Worm (Caenorhabditis elegans) whole organism, early embryonic: ENCODE results near the gene tmem-231.

Experiments
- B0310.2 ChIP-seq: sonication (generic microtip); optimal IDR thresholded peaks from 2 replicates; lab custom pipeline; 2016; ENCODE audit warnings: mild to moderate bottlenecking, missing genetic modification characterization, missing compliant biosample characterization
- F13C5.2 ChIP-seq: sonication (generic microtip); optimal IDR thresholded peaks from 2 replicates; lab custom pipeline; 2017; ENCODE audit warnings: mild to moderate bottlenecking, missing genetic modification characterization, inconsistent platforms, missing compliant biosample characterization
- aly-1 ChIP-seq: sonication (generic microtip); optimal IDR thresholded peaks from 2 replicates; lab custom pipeline; 2016; ENCODE audit warnings: missing genetic modification characterization, missing compliant biosample characterization
- ama-1 ChIP-seq: fragments of 150-350 bp; optimal IDR thresholded peaks from 2 replicates; lab custom pipeline; 2014
- ceh-13 ChIP-seq: fragments of 200-800 bp; sonication (Bioruptor generic); optimal IDR thresholded peaks from 2 replicates; lab custom pipeline; 2018; ENCODE audit warnings: mild to moderate bottlenecking, missing genetic modification characterization, missing compliant biosample characterization
- ceh-36 ChIP-seq: sonication (generic microtip); optimal IDR thresholded peaks from 2 replicates; lab custom pipeline; 2016; ENCODE audit warnings: missing genetic modification characterization, inconsistent platforms, missing compliant biosample characterization
- ets-7 ChIP-seq: sonication (generic microtip); optimal IDR thresholded peaks from 2 replicates; lab custom pipeline; 2016; ENCODE audit warnings: missing genotype, missing genetic modification characterization, missing compliant biosample characterization
- flt-1 ChIP-seq: fragments of 200-800 bp; sonication (Bioruptor generic); IDR thresholded peaks from 2 replicates; pipeline ENCODE4 v1.3.6; 2022; ENCODE audit warnings: missing genetic modification characterization, missing compliant biosample characterization
- hmbx-1 ChIP-seq: sonication (generic microtip); optimal IDR thresholded peaks from 2 replicates; lab custom pipeline; 2016; ENCODE audit warnings: mild to moderate bottlenecking, missing genetic modification characterization, missing compliant biosample characterization
- hmg-4 ChIP-seq: fragments of 200-800 bp; sonication (Bioruptor generic); optimal IDR thresholded peaks from 2 replicates; lab custom pipeline; 2018; ENCODE audit warnings: mild to moderate bottlenecking, missing genetic modification characterization, missing compliant biosample characterization
- hnd-1 ChIP-seq: sonication (generic microtip); optimal IDR thresholded peaks from 2 replicates; lab custom pipeline; 2016; ENCODE audit warnings: missing genetic modification characterization, missing compliant biosample characterization
- pes-1 ChIP-seq: fragments of 200-800 bp; sonication (Bioruptor generic); IDR thresholded peaks from 2 replicates; pipeline ENCODE4 v1.3.6; 2022; ENCODE audit warnings: missing genetic modification reagents, missing genetic modification characterization, missing compliant biosample characterization
- scrt-1 ChIP-seq: fragments of 200-800 bp; sonication (Bioruptor generic); IDR thresholded peaks from 2 replicates; pipeline ENCODE4 v1.3.6; 2022; ENCODE audit warnings: missing genetic modification characterization, missing compliant biosample characterization
- sea-1 ChIP-seq: fragments of 200-800 bp; sonication (Bioruptor generic); conservative IDR thresholded peaks from 2 replicates; pipeline ENCODE4 v1.3.6; 2022; ENCODE audit warnings: missing genetic modification characterization, missing compliant biosample characterization
- tbx-11 ChIP-seq: fragments of 200-800 bp; sonication (Bioruptor generic); IDR thresholded peaks from 2 replicates; pipeline ENCODE4 v1.3.6; 2022; ENCODE audit warnings: missing genetic modification characterization, missing compliant biosample characterization
- tbx-37 ChIP-seq: fragments of 200-800 bp; sonication (Bioruptor generic); conservative IDR thresholded peaks from 2 replicates; pipeline ENCODE4 v1.3.6; 2022; ENCODE audit warnings: missing genetic modification reagents, missing genetic modification characterization, missing compliant biosample characterization
- tra-4 ChIP-seq: sonication (generic microtip); optimal IDR thresholded peaks from 2 replicates; lab custom pipeline; 2017; ENCODE audit warnings: missing genetic modification characterization, missing compliant biosample characterization

The tmem-231 gene

ce11 chrIV:8461177-8461576, 34.6 kb downstream of the tmem-231 start:
- TF ChIP-seq hmg-4 (GFP tag; lab: Kevin White, UChicago) (no peak), tbx-37 (GFP tag; lab: Robert Waterston, UW) (no peak), tra-4 (no peak), tbx-11 (GFP tag; lab: Robert Waterston, UW) (no peak), aly-1 (tag; lab: Kevin White, UChicago) (no peak), pes-1 (GFP tag; lab: Robert Waterston, UW) (no peak), flt-1 (GFP tag; lab: Robert Waterston, UW) (no peak), hnd-1 (tag; lab: Kevin White, UChicago) (no peak), B0310.2 (tag; lab: Kevin White, UChicago) (no peak)

- no peak for TF ChIP-seq tbx-37 (GFP tag; lab: Robert Waterston, UW)
- TF ChIP-seq scrt-1, result no peak
- TF ChIP-seq hmg-4 (GFP tag; lab: Kevin White, UChicago), result no peak
- no peak for TF ChIP-seq ets-7 (tag; lab: Kevin White, UChicago)
- TF ChIP-seq flt-1 (GFP tag; lab: Robert Waterston, UW), result no peak
- no peak for TF ChIP-seq B0310.2 (tag; lab: Kevin White, UChicago)
- TF ChIP-seq aly-1 (tag; lab: Kevin White, UChicago), result no peak
- no peak for TF ChIP-seq F13C5.2 (tag; lab: Kevin White, UChicago)
- no peak for TF ChIP-seq hmbx-1 (tag; lab: Kevin White, UChicago)
- no peak for TF ChIP-seq ama-1 (lab: Kevin White, UChicago)
- no peak for TF ChIP-seq ceh-36 (tag; lab: Kevin White, UChicago)
- TF ChIP-seq hnd-1 (tag; lab: Kevin White, UChicago), result no peak
- no peak for TF ChIP-seq ceh-13
Observed at ce11 chrIV:8462376-8462775, 35.8 kb downstream of the tmem-231 start.

- TF ChIP-seq tbx-11 (GFP tag; lab: Robert Waterston, UW) (no peak), aly-1 (tag; lab: Kevin White, UChicago) (no peak), hnd-1 (tag; lab: Kevin White, UChicago) (no peak), flt-1 (GFP tag; lab: Robert Waterston, UW) (no peak), ama-1 (lab: Kevin White, UChicago) (no peak), hmbx-1 (tag; lab: Kevin White, UChicago) (no peak), sea-1 (GFP tag; lab: Robert Waterston, UW) (no peak)
Observed at ce11 chrIV:8463069-8463468, 36.5 kb downstream of the tmem-231 start.

- TF ChIP-seq sea-1 (GFP tag; lab: Robert Waterston, UW) (no peak), flt-1 (GFP tag; lab: Robert Waterston, UW) (no peak), B0310.2 (tag; lab: Kevin White, UChicago) (no peak), ceh-36 (tag; lab: Kevin White, UChicago) (no peak), pes-1 (GFP tag; lab: Robert Waterston, UW) (no peak), tra-4 (no peak), hnd-1 (tag; lab: Kevin White, UChicago) (no peak), ets-7 (tag; lab: Kevin White, UChicago) (no peak), aly-1 (tag; lab: Kevin White, UChicago) (no peak), scrt-1 (no peak), F13C5.2 (tag; lab: Kevin White, UChicago) (no peak), ama-1 (lab: Kevin White, UChicago) (no peak), tbx-37 (GFP tag; lab: Robert Waterston, UW) (no peak), hmbx-1 (tag; lab: Kevin White, UChicago) (no peak), ceh-13 (no peak), hmg-4 (GFP tag; lab: Kevin White, UChicago) (no peak), tbx-11 (GFP tag; lab: Robert Waterston, UW) (no peak)
Observed at ce11 chrIV:8463716-8464115, 37.1 kb downstream of the tmem-231 start, which contains the start of gene str-176. Gene str-176 (minus strand): TSS chrIV:8463816.

- TF ChIP-seq tbx-37 (GFP tag; lab: Robert Waterston, UW) (no peak), pes-1 (GFP tag; lab: Robert Waterston, UW) (no peak)
Observed at ce11 chrIV:8464187-8464586, 37.6 kb downstream of the tmem-231 start.

- no peak for TF ChIP-seq ets-7 (tag; lab: Kevin White, UChicago)
Observed at ce11 chrIV:8472493-8472892, 45.9 kb downstream of the tmem-231 start, which contains the start of gene oat-1. Gene oat-1 (minus strand): TSS chrIV:8472593.

- TF ChIP-seq hnd-1 (tag; lab: Kevin White, UChicago) (no peak), aly-1 (tag; lab: Kevin White, UChicago) (no peak), hmg-4 (GFP tag; lab: Kevin White, UChicago) (no peak), tbx-11 (GFP tag; lab: Robert Waterston, UW) (no peak), B0310.2 (tag; lab: Kevin White, UChicago) (no peak), tbx-37 (GFP tag; lab: Robert Waterston, UW) (no peak), flt-1 (GFP tag; lab: Robert Waterston, UW) (no peak), tra-4 (no peak), F13C5.2 (tag; lab: Kevin White, UChicago) (no peak), scrt-1 (no peak), ets-7 (tag; lab: Kevin White, UChicago) (no peak), ama-1 (lab: Kevin White, UChicago) (no peak), pes-1 (GFP tag; lab: Robert Waterston, UW) (no peak), hmbx-1 (tag; lab: Kevin White, UChicago) (no peak), ceh-13 (no peak), ceh-36 (tag; lab: Kevin White, UChicago) (no peak), sea-1 (GFP tag; lab: Robert Waterston, UW) (no peak)
Observed at ce11 chrIV:8473756-8474155, 47.2 kb downstream of the tmem-231 start, which contains the start of gene C28C12.11. Gene C28C12.11 (plus strand): TSS chrIV:8474056.
